Worm (Caenorhabditis elegans) whole organism, L4 larva: ENCODE results near the gene W08E12.2.

Experiments
- F37D6.2 ChIP-seq: sonication (generic microtip); optimal IDR thresholded peaks from 2 replicates; lab custom pipeline; 2016; ENCODE audit warnings: mild to moderate bottlenecking, missing genetic modification characterization, missing compliant biosample characterization
- T26A8.4 ChIP-seq: fragments of 200-800 bp; sonication (Bioruptor generic); IDR thresholded peaks from 2 replicates; pipeline ENCODE4 v1.3.6; 2022; ENCODE audit warnings: missing genetic modification characterization, missing compliant biosample characterization
- Y48G9A.11 ChIP-seq: fragments of 200-800 bp; sonication (Bioruptor generic); IDR thresholded peaks from 2 replicates; pipeline ENCODE4 v1.3.6; 2022; ENCODE audit warnings: missing genetic modification reagents, missing genetic modification characterization, missing compliant biosample characterization
- ZK337.2 ChIP-seq: fragments of 200-800 bp; sonication (Bioruptor generic); IDR thresholded peaks from 2 replicates; pipeline ENCODE4 v1.3.6; 2022; ENCODE audit warnings: missing genetic modification reagents, missing genetic modification characterization, missing compliant biosample characterization
- ama-1 ChIP-seq: fragments of 150-350 bp; optimal IDR thresholded peaks from 2 replicates; lab custom pipeline; 2014; ENCODE audit warnings: inconsistent platforms, mixed read lengths
- arid-1 ChIP-seq: fragments of 200-800 bp; sonication (Bioruptor generic); conservative IDR thresholded peaks from 2 replicates; pipeline ENCODE4 v1.3.6; 2022; ENCODE audit warnings: missing genetic modification reagents, missing genetic modification characterization, missing compliant biosample characterization
- ceh-20 ChIP-seq: fragments of 200-800 bp; sonication (Bioruptor generic); IDR thresholded peaks from 2 replicates; pipeline ENCODE4 v1.3.6; 2022; ENCODE audit warnings: missing genetic modification reagents, missing genetic modification characterization, missing compliant biosample characterization
- ceh-28 ChIP-seq: fragments of 150-350 bp; optimal IDR thresholded peaks from 2 replicates; lab custom pipeline; 2014; ENCODE audit warnings: missing biosample characterization, missing genetic modification reagents, missing genetic modification characterization
- ctbp-1 ChIP-seq: fragments of 200-800 bp; sonication (Bioruptor generic); IDR thresholded peaks from 2 replicates; pipeline ENCODE4 v1.3.6; 2022; ENCODE audit warnings: missing genetic modification reagents, missing genetic modification characterization, missing compliant biosample characterization
- daf-8 ChIP-seq: fragments of 200-800 bp; sonication (Bioruptor generic); IDR thresholded peaks from 2 replicates; pipeline ENCODE4 v1.3.6; 2022; ENCODE audit warnings: missing genetic modification characterization, missing compliant biosample characterization
- dmd-8 ChIP-seq: fragments of 200-800 bp; sonication (Bioruptor generic); IDR thresholded peaks from 2 replicates; pipeline ENCODE4 v1.3.6; 2022; ENCODE audit warnings: missing genetic modification characterization, missing compliant biosample characterization
- dmd-9 ChIP-seq: fragments of 200-800 bp; sonication (Bioruptor generic); IDR thresholded peaks from 2 replicates; pipeline ENCODE4 v1.3.6; 2022; ENCODE audit warnings: missing genetic modification reagents, missing genetic modification characterization, missing compliant biosample characterization
- duxl-1 ChIP-seq: sonication (generic microtip); optimal IDR thresholded peaks from 2 replicates; lab custom pipeline; 2016; ENCODE audit warnings: mild to moderate bottlenecking, missing genetic modification characterization, moderate library complexity, missing compliant biosample characterization; ENCODE audit not compliant: poor library complexity
- egl-43 ChIP-seq: fragments of 200-800 bp; sonication (Bioruptor generic); IDR thresholded peaks from 2 replicates; pipeline ENCODE4 v1.3.6; 2022; ENCODE audit warnings: missing genetic modification reagents, missing genetic modification characterization, missing compliant biosample characterization
- hlh-11 ChIP-seq: fragments of 200-800 bp; sonication (Bioruptor generic); optimal IDR thresholded peaks from 2 replicates; lab custom pipeline; 2018; ENCODE audit warnings: mild to moderate bottlenecking, missing genetic modification characterization, missing compliant biosample characterization
- hlh-30 ChIP-seq: sonication (generic microtip); optimal IDR thresholded peaks from 2 replicates; lab custom pipeline; 2017; ENCODE audit warnings: antibody characterized with exemption, mild to moderate bottlenecking, missing genetic modification characterization, missing compliant biosample characterization; ENCODE audit not compliant: insufficient read depth
- lin-1 ChIP-seq: fragments of 200-800 bp; sonication (Bioruptor generic); IDR thresholded peaks from 2 replicates; pipeline ENCODE4 v1.3.6; 2022; ENCODE audit warnings: missing genetic modification reagents, missing genetic modification characterization, missing compliant biosample characterization
- lin-15B ChIP-seq: fragments of 150-350 bp; sonication (generic microtip); optimal IDR thresholded peaks from 3 replicates; lab custom pipeline; 2014; ENCODE audit warnings: missing biosample characterization, missing genetic modification characterization
- lin-38 ChIP-seq: fragments of 200-800 bp; sonication (Bioruptor generic); IDR thresholded peaks from 2 replicates; pipeline ENCODE4 v1.3.6; 2022; ENCODE audit warnings: missing genetic modification reagents, missing genetic modification characterization, missing compliant biosample characterization
- lin-39 ChIP-seq: fragments of 150-350 bp; optimal IDR thresholded peaks from 2 replicates; lab custom pipeline; 2014; ENCODE audit warnings: missing biosample characterization, missing genetic modification reagents, missing genetic modification characterization
- madf-5 ChIP-seq, 2 experiments: fragments of 200-800 bp; sonication (Bioruptor generic); IDR thresholded peaks; 2 replicates each; pipeline ENCODE4 v1.3.6; 2022; ENCODE audit warnings: missing compliant biosample characterization in 2 of 2, missing genetic modification characterization in 2 of 2
- mdl-1 ChIP-seq, 2 experiments: fragments of 150-350 bp in 1 of 2; sonication (generic microtip) in 1 of 2; optimal IDR thresholded peaks; 2 replicates each; lab custom pipeline; 2014 to 2017; ENCODE audit warnings: missing biosample characterization in 2 of 2, missing genetic modification characterization in 2 of 2
- mep-1 ChIP-seq: fragments of 150-350 bp; sonication (generic microtip); optimal IDR thresholded peaks from 3 replicates; lab custom pipeline; 2014; ENCODE audit warnings: missing biosample characterization, missing genetic modification characterization
- nhr-11 ChIP-seq: fragments of 150-350 bp; optimal IDR thresholded peaks from 2 replicates; lab custom pipeline; 2014; ENCODE audit warnings: missing biosample characterization, missing genetic modification characterization
- nhr-111 ChIP-seq: fragments of 200-800 bp; sonication (Bioruptor generic); optimal IDR thresholded peaks from 2 replicates; lab custom pipeline; 2018; ENCODE audit warnings: mild to moderate bottlenecking, missing genetic modification characterization, missing compliant biosample characterization
- nhr-28 ChIP-seq: fragments of 150-350 bp; optimal IDR thresholded peaks from 2 replicates; lab custom pipeline; 2014; ENCODE audit warnings: missing biosample characterization, missing genetic modification characterization
- nhr-42 ChIP-seq: fragments of 200-800 bp; sonication (Bioruptor generic); IDR thresholded peaks from 2 replicates; pipeline ENCODE4 v1.3.6; 2022; ENCODE audit warnings: missing genetic modification characterization, missing compliant biosample characterization
- nhr-6 ChIP-seq: fragments of 150-350 bp; optimal IDR thresholded peaks from 2 replicates; lab custom pipeline; 2014; ENCODE audit warnings: missing biosample characterization, missing genetic modification characterization
- nhr-76 ChIP-seq: fragments of 150-350 bp; optimal IDR thresholded peaks from 2 replicates; lab custom pipeline; 2014; ENCODE audit warnings: missing biosample characterization, missing genetic modification characterization
- nhr-77 ChIP-seq: fragments of 150-350 bp; optimal IDR thresholded peaks from 2 replicates; lab custom pipeline; 2014; ENCODE audit warnings: missing biosample characterization, missing genetic modification characterization
- pha-4 ChIP-seq, 2 experiments: fragments of 150-350 bp in 1 of 2; fragments of 200-800 bp in 1 of 2; sonication (Bioruptor generic) in 1 of 2; IDR thresholded peaks in 1 of 2; optimal IDR thresholded peaks in 1 of 2; 2 replicates each; pipeline versions ENCODE4 v1.3.6 to Lab custom; 2014 to 2022; ENCODE audit warnings: missing genetic modification characterization in 2 of 2, missing genetic modification reagents in 2 of 2, missing biosample characterization in 1 of 2, missing compliant biosample characterization in 1 of 2
- pqm-1 ChIP-seq: sonication (generic microtip); optimal IDR thresholded peaks from 2 replicates; lab custom pipeline; 2017; ENCODE audit warnings: missing biosample characterization, missing genetic modification characterization
- set-16 ChIP-seq: fragments of 200-800 bp; sonication (Bioruptor generic); IDR thresholded peaks from 2 replicates; pipeline ENCODE4 v1.3.6; 2022; ENCODE audit warnings: missing genetic modification reagents, missing genetic modification characterization, missing compliant biosample characterization
- snpc-1.2 ChIP-seq: fragments of 200-800 bp; sonication (Bioruptor generic); IDR thresholded peaks from 2 replicates; pipeline ENCODE4 v1.3.6; 2022; ENCODE audit warnings: missing genetic modification reagents, missing genetic modification characterization, missing compliant biosample characterization
- snpc-4 ChIP-seq: fragments of 150-350 bp; optimal IDR thresholded peaks from 2 replicates; lab custom pipeline; 2014; ENCODE audit warnings: missing biosample characterization, missing genetic modification characterization
- spr-3 ChIP-seq: fragments of 200-800 bp; sonication (Bioruptor generic); optimal IDR thresholded peaks from 2 replicates; lab custom pipeline; 2018; ENCODE audit warnings: mild to moderate bottlenecking, missing genetic modification characterization, missing compliant biosample characterization
- unc-39 ChIP-seq: sonication (generic microtip); optimal IDR thresholded peaks from 2 replicates; lab custom pipeline; 2017; ENCODE audit warnings: missing biosample characterization, missing genetic modification characterization
- unc-62 ChIP-seq, 3 experiments: fragments of 150-350 bp in 1 of 3; sonication (generic microtip); optimal IDR thresholded peaks in 2 of 3; peaks in 1 of 3; 1 replicate in 1 of 3; 2 replicates in 2 of 3; lab custom pipeline; 2014 to 2017; ENCODE audit warnings: missing biosample characterization in 3 of 3, missing genetic modification characterization in 3 of 3, missing genetic modification reagents in 3 of 3, missing genotype in 1 of 3
- zag-1 ChIP-seq: fragments of 150-350 bp; optimal IDR thresholded peaks from 2 replicates; lab custom pipeline; 2014; ENCODE audit warnings: missing biosample characterization, missing genetic modification characterization
- zfp-2 ChIP-seq: sonication (generic microtip); optimal IDR thresholded peaks from 2 replicates; lab custom pipeline; 2016; ENCODE audit warnings: mild to moderate bottlenecking, missing genetic modification characterization, missing compliant biosample characterization
- zfp-3 ChIP-seq: fragments of 200-800 bp; sonication (Bioruptor generic); conservative IDR thresholded peaks from 2 replicates; pipeline ENCODE4 v1.3.6; 2022; ENCODE audit warnings: missing genetic modification reagents, missing genetic modification characterization, missing compliant biosample characterization
- zip-11 ChIP-seq: fragments of 200-800 bp; sonication (Bioruptor generic); IDR thresholded peaks from 2 replicates; pipeline ENCODE4 v1.3.6; 2022; ENCODE audit warnings: missing genetic modification characterization, missing compliant biosample characterization
- ztf-11 ChIP-seq: fragments of 150-350 bp; optimal IDR thresholded peaks from 2 replicates; lab custom pipeline; 2014; ENCODE audit warnings: missing biosample characterization, missing genetic modification characterization

W08E12.2 gene

DNA sequence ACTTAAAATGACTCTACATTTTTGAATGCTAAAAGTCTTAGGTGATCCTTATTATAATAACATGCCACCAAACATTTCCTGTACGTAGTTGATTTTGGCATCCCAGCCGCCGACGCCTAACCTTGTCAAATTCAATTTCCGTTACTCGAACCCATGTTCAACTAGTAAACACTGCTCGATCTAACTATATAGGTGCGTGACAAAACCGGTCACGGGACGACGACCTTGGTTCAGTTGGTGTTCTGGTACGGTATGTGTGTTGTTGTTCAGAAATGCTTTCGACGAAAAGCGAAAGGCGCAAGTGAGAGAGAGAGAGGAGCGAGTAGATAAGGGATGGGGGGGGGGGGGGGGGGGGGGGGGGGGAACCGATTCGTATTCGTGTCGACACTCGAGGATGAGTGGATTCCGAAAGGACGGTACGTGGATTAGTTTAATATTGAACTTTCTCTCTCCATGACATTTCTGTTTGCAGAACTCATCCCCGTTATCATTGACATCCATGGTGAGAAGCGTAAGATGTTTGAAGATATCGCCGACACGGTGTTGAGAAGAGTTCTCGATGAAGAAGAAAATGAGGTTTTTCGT, 13.6 kb upstream of the W08E12.2 start, which contains the start of gene W08E12.8 (continued):
- TF ChIP-seq snpc-1.2 (no peak), lin-15B (tag; lab: Kevin White, UChicago) (no peak), mep-1 (tag; lab: Kevin White, UChicago) (no peak)
- TF ChIP-seq, all 104 proteins: peak for 4

ce11 chrIV:3293800-3294493, 11.7 kb upstream of the W08E12.2 start:
- TF ChIP-seq hlh-30 (tag; lab: Kevin White, UChicago) (peak; percentile 20), set-16 (GFP tag; lab: Robert Waterston, UW) (peak; percentile 31; the same call in 1 of the 2 replicates), ceh-28 (tag; lab: Kevin White, UChicago) (no peak)

- TF ChIP-seq T26A8.4 (GFP tag; lab: Robert Waterston, UW) (no peak), pha-4 (GFP tag; IDR thresholded peaks at IDR 0.05; lab: Robert Waterston, UW) (no peak), pha-4 (tag; optimal IDR thresholded peaks at IDR 0.05; lab: Kevin White, UChicago) (peak; percentile 99), F37D6.2 (tag; lab: Kevin White, UChicago) (peak; percentile 69), ceh-20 (GFP tag; lab: Robert Waterston, UW) (peak; percentile 69; the same call in 1 of the 2 replicates), zfp-2 (tag; lab: Kevin White, UChicago) (peak; percentile 77), nhr-11 (peak; percentile 95), spr-3 (GFP tag; lab: Kevin White, UChicago) (peak; percentile 32), ctbp-1 (GFP tag; lab: Robert Waterston, UW) (peak; percentile 57; the same call in 1 of the 2 replicates), lin-15B (tag; lab: Kevin White, UChicago) (peak; percentile 91), zfp-3 (peak; percentile 87), snpc-4 (tag; lab: Kevin White, UChicago) (peak; percentile 9), daf-8 (GFP tag; lab: Robert Waterston, UW) (no peak), Y48G9A.11 (GFP tag; lab: Robert Waterston, UW) (peak; percentile 61; the same call in 1 of the 2 replicates), unc-62 (GFP tag; optimal IDR thresholded peaks at IDR 0.05 in 1 of 2; lab: Kevin White, UChicago) (peak in 1 of 2 experiments; percentile 71), unc-62 (tag; optimal IDR thresholded peaks at IDR 0.05; lab: Kevin White, UChicago) (no peak), set-16 (GFP tag; lab: Robert Waterston, UW) (no peak), duxl-1 (tag; lab: Kevin White, UChicago) (peak; percentile 79), dmd-8 (GFP tag; lab: Robert Waterston, UW) (no peak), lin-39 (tag; lab: Kevin White, UChicago) (no peak), dmd-9 (GFP tag; lab: Robert Waterston, UW) (peak; percentile 80; the same call in 1 of the 2 replicates), nhr-42 (GFP tag; lab: Robert Waterston, UW) (peak; percentile 86; the same call in 1 of the 2 replicates), madf-5 (GFP tag; IDR thresholded peaks at IDR 0.05; lab: Robert Waterston, UW) (no peak; a peak in 1 of 4 replicates), nhr-6 (tag; lab: Kevin White, UChicago) (peak; percentile 92), hlh-11 (tag; lab: Kevin White, UChicago) (peak; percentile 87), arid-1 (GFP tag; lab: Robert Waterston, UW) (peak; percentile 74; the same call in 1 of the 2 replicates), zip-11 (GFP tag; lab: Robert Waterston, UW) (no peak), ztf-11 (tag; lab: Kevin White, UChicago) (no peak), lin-38 (GFP tag; lab: Robert Waterston, UW) (peak; percentile 100), ama-1 (lab: Kevin White, UChicago) (peak; percentile 77), unc-39 (tag; lab: Kevin White, UChicago) (no peak), zag-1 (tag; lab: Kevin White, UChicago) (no peak), nhr-76 (tag; lab: Kevin White, UChicago) (no peak), mdl-1 (tag; optimal IDR thresholded peaks at IDR 0.05; lab: Kevin White, UChicago) (peak; percentile 58 to 94), egl-43 (no peak), nhr-28 (tag; lab: Kevin White, UChicago) (peak; percentile 96), nhr-111 (GFP tag; lab: Kevin White, UChicago) (no peak), lin-1 (no peak), ZK337.2 (GFP tag; lab: Robert Waterston, UW) (no peak), nhr-77 (tag; lab: Kevin White, UChicago) (peak; percentile 98), pqm-1 (peak; percentile 82)
These were observed 11.0 kb upstream of the W08E12.2 start, which contains the start of gene W08E12.7 for ce11 chrIV:3294553-3295185. W08E12.7 (plus strand) TSS chrIV:3295135.
